Fruit fly (Drosophila melanogaster): ENCODE data around the gene Wdr81.

Wdr81 gene

DNA sequence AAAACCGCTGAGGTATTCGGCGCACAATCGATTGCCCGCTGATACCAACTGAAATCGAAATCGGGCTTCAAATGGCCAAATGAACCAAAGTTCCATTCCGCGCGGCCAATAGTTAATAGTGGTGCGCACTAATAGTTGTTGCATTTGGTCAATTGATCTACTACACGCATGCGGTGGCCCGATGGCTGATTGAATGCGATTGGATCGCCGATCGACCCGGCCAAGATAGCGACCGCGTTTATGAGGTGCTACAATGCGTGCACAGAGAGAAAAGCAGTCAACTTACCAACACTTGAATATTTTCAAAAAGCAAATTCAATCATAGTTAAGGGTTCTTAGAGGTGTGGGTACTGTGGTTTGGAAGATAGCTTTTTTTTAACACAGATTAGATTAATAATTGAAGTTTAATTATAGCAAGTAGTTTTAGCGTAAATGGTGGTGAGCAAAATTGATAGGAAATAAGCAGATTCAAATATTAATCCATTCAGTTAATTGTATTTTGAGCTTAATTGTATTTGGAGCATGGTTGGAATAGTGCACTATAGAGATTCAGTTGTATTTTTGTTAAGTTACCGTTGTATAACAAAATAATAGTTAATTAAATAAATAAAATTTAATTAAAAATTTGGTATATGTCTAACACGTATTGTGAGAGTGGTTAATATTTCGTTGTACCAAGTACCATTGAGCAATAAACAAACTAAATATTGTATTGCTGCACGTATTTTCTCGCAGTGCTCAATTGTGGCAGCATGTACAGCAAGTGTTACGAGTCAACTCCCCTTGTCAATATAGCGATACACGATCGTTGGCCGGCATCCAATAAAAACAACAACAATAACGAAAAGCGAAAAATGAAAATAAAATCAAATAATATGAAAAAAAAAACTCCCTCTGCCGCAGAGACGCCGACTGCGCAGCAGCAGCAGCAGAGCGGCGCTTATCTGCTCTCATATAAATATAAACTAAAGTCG is 6.0 kb upstream of the Wdr81 start (continued):
- TF ChIP-seq Doc2 (GFP tag; IDR thresholded peaks at IDR 0.05) (no peak), jumu (GFP tag; optimal IDR thresholded peaks at IDR 0.05) (peak; percentile 5), CG7928 (GFP tag; optimal IDR thresholded peaks at IDR 0.05) (no peak), CG1603 (tag; optimal IDR thresholded peaks at IDR 0.05) (peak; percentile 74)

DNA sequence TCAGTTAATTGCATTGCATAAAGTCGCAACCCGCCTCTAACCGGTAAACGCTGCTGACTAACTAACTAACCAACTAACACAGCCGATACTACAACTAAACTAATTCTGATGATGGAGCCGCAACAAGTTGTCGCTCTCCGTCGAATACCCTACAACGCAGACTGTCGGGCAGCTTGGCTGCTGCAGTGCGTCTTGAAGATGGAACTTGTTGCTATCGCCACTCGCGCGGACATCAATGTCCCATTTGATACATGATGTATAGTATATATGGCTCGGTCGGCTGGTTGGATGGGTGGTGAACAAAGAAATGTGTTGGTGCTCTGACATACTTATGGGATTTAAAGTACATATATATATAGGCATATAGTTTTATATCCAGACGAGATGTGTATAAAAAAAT is 4.7 kb upstream of the Wdr81 start:
- no peak for TF ChIP-seq wdn (GFP tag; IDR thresholded peaks at IDR 0.05)
- TF ChIP-seq CG10274 (GFP tag; optimal IDR thresholded peaks at IDR 0.05) = peak; percentile 98
- peak; percentile 5 for TF ChIP-seq Nf-YC (tag; optimal IDR thresholded peaks at IDR 0.05)
- TF ChIP-seq chm (GFP tag; IDR thresholded peaks at IDR 0.05) = peak; percentile 33; the same call in 1 of the 2 replicates
- TF ChIP-seq Bgb (GFP tag; IDR thresholded peaks at IDR 0.05; ENCODE audit: partially characterized antibody) = 0 out of 2 replicates have a peak, but pooled peaks have one; percentile 16
- peak; percentile 7 for TF ChIP-seq CG17359 (tag; optimal IDR thresholded peaks at IDR 0.05)
- TF ChIP-seq CG1603 (tag; optimal IDR thresholded peaks at IDR 0.05) = peak; percentile 17
- no peak for TF ChIP-seq CG6765 (GFP tag; optimal IDR thresholded peaks at IDR 0.05)
- TF ChIP-seq CG4328 (GFP tag; optimal IDR thresholded peaks at IDR 0.05) = no peak
- TF ChIP-seq chinmo (GFP tag; IDR thresholded peaks at IDR 0.05; ENCODE audit: partially characterized antibody) = peak; percentile 82; the same call in 2 of the 4 replicates
- peak; percentile 13 for TF ChIP-seq CG10209 (GFP tag; optimal IDR thresholded peaks at IDR 0.05)
- TF ChIP-seq ATbp (GFP tag; optimal IDR thresholded peaks at IDR 0.05) = peak; percentile 8
- peak; percentile 21 for TF ChIP-seq HHEX (GFP tag; optimal IDR thresholded peaks at IDR 0.05)
- 0 out of 3 replicates have a peak, but pooled peaks have one; percentile 24 for TF ChIP-seq CG11456 (GFP tag; IDR thresholded peaks at IDR 0.05)
- TF ChIP-seq seq (GFP tag; IDR thresholded peaks at IDR 0.05) = 0 out of 2 replicates have a peak, but pooled peaks have one; percentile 7
- no peak for TF ChIP-seq CG14441 (GFP tag; IDR thresholded peaks at IDR 0.05)
- TF ChIP-seq CG10543 (GFP tag; optimal IDR thresholded peaks at IDR 0.05) = peak; percentile 44
- no peak for TF ChIP-seq Tbp (GFP tag; optimal IDR thresholded peaks at IDR 0.05)
- TF ChIP-seq CG8290 (GFP tag; optimal IDR thresholded peaks at IDR 0.05) = no peak
- peak in 1 of 2 experiments; percentile 74 for TF ChIP-seq CG8290 (tag; optimal IDR thresholded peaks at IDR 0.05)
- peak in 1 of 2 experiments; percentile 26 for TF ChIP-seq bsh (GFP tag; optimal IDR thresholded peaks at IDR 0.05)
- peak; percentile 20 for TF ChIP-seq CG7839 (tag; optimal IDR thresholded peaks at IDR 0.05)
- peak; percentile 3 for TF ChIP-seq tap (tag; optimal IDR thresholded peaks at IDR 0.05)
- TF ChIP-seq E2f2 (GFP tag; IDR thresholded peaks at IDR 0.05) = peak; percentile 11; the same call in 1 of the 2 replicates
- TF ChIP-seq CG31224 (GFP tag; IDR thresholded peaks at IDR 0.05) = 0 out of 2 replicates have a peak, but pooled peaks have one; percentile 10
- peak; percentile 32 for TF ChIP-seq CG15269 (tag; optimal IDR thresholded peaks at IDR 0.05)
- no peak for TF ChIP-seq gt (GFP tag; IDR thresholded peaks at IDR 0.05)
- peak; percentile 4 for TF ChIP-seq PHDP (tag; optimal IDR thresholded peaks at IDR 0.05)
- peak; percentile 14 for TF ChIP-seq org-1 (GFP tag; optimal IDR thresholded peaks at IDR 0.05)
- no peak for TF ChIP-seq luna (GFP tag; optimal IDR thresholded peaks at IDR 0.05)
- no peak for TF ChIP-seq wor (GFP tag; IDR thresholded peaks at IDR 0.05)
- TF ChIP-seq chn (GFP tag; optimal IDR thresholded peaks at IDR 0.05) = no peak
- TF ChIP-seq gcm2 (GFP tag; optimal IDR thresholded peaks at IDR 0.05) = no peak
- 0 out of 2 replicates have a peak, but pooled peaks have one; percentile 39 for TF ChIP-seq gsb (GFP tag; IDR thresholded peaks at IDR 0.05)
- TF ChIP-seq nom (GFP tag; optimal IDR thresholded peaks at IDR 0.05) = peak; percentile 46
- TF ChIP-seq CG12769 (tag; optimal IDR thresholded peaks at IDR 0.05) = peak; percentile 83
- peak; percentile 67 for TF ChIP-seq Drgx (GFP tag; IDR thresholded peaks at IDR 0.05)
- TF ChIP-seq sob (GFP tag; IDR thresholded peaks at IDR 0.05) = 0 out of 2 replicates have a peak, but pooled peaks have one; percentile 31
- peak; percentile 33; the same call in 1 of the 2 replicates for TF ChIP-seq CG9932 (GFP tag; IDR thresholded peaks at IDR 0.05)
- TF ChIP-seq vfl (GFP tag; optimal IDR thresholded peaks at IDR 0.05) = no peak
- TF ChIP-seq kah (GFP tag; optimal IDR thresholded peaks at IDR 0.05) = peak; percentile 64
- peak; percentile 3 for TF ChIP-seq CG12219 (GFP tag; optimal IDR thresholded peaks at IDR 0.05)
- peak; percentile 10 for TF ChIP-seq mirr (GFP tag; optimal IDR thresholded peaks at IDR 0.05)
